Worm (Caenorhabditis elegans): Measurements from ENCODE around the gene T24C2.5.
"Not testable (repeated sequence)": the region's sequence is repeated elsewhere in the genome, so short reads cannot be mapped to it uniquely, and the experiment has no call there.

T24C2.5 gene

DNA sequence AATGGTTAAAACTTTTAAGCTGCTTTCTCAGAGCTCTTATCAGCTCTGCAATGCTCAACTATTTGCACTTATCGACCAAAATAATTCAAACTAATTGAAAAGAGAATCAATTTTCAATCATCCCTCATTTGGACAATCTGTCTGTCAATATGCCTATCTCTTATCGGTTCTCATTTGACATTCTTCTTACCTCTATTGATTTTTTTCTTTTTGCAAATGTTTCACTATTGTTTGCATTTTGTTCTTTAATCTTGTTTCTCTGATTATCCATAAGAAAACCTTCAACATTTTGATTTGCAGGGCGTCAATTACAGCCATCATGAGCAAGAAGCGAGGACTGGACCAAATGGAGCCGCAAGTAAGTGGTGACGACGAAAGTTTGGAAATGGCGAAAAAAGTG lies 17.7 kb upstream of the T24C2.5 start, which contains the start of gene D1025.10:
D1025.10 (plus strand) TSS at position 301 of the 400 bp plus-strand sequence.
- TF ChIP-seq blmp-1 (tag; optimal IDR thresholded peaks at IDR 0.05) = no peak
- no peak for TF ChIP-seq nhr-2 (tag; optimal IDR thresholded peaks at IDR 0.05)

DNA sequence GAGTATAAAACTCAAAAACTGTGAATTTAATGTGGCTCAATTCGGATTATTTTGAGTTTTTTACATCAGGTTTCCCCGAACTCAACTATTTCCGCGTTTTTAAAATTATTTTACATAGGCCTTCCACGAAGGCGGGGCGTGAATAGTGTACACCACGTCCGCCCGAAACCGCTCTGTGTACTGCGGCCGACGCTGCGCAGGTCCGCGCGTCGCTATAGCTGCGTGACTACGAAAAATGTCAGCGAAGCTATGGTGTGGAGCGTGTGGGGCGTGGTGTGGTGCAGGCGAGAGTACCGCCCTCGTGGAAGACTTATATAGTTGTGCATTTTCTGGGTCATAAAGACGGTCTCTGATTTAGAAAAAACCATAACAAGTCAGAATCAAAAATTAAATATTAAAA lies 16.4 kb upstream of the T24C2.5 start:
- TF ChIP-seq unc-62 (GFP tag; optimal IDR thresholded peaks at IDR 0.05) (no peak), mls-2 (tag; optimal IDR thresholded peaks at IDR 0.05) (no peak), ces-1 (GFP tag; optimal IDR thresholded peaks at IDR 0.05) (no peak), flh-1 (GFP tag; optimal IDR thresholded peaks at IDR 0.05) (no peak), mep-1 (tag; optimal IDR thresholded peaks at IDR 0.05) (no peak), mab-5 (tag; optimal IDR thresholded peaks at IDR 0.05) (no peak), nhr-12 (tag; optimal IDR thresholded peaks at IDR 0.05) (no peak), nhr-28 (tag; optimal IDR thresholded peaks at IDR 0.05) (no peak), snpc-4 (tag; optimal IDR thresholded peaks at IDR 0.05) (no peak), nhr-237 (tag; optimal IDR thresholded peaks at IDR 0.05) (no peak), ceh-39 (tag; optimal IDR thresholded peaks at IDR 0.05) (no peak), drap-1 (GFP tag; optimal IDR thresholded peaks at IDR 0.05) (no peak), blmp-1 (tag; optimal IDR thresholded peaks at IDR 0.05) (no peak), sem-2 (GFP tag; optimal IDR thresholded peaks at IDR 0.05) (no peak), lin-32 (GFP tag; optimal IDR thresholded peaks at IDR 0.05) (no peak)

DNA sequence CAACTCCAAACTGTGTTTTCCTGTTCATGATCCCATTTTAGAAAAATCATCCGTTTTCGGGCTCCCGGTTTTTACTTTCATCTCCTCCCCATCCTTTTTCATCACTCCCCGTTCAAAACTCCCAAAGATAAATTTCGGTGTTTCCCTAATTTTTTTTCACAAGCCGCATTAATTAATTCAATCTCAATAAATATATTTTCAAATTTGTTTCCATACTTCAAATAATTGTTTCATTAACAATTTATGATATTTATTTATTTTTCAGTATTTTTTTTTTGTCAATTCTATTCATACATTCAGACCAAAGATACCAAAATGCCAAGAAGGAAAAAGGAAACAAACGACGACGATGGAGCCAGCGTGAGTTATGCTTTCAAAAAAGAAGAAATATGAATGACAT lies 13.8 kb upstream of the T24C2.5 start, which contains the start of gene D1025.1:
D1025.1 (plus strand) TSS at position 301 of the 400 bp plus-strand sequence.
- TF ChIP-seq pha-4 (tag; optimal IDR thresholded peaks at IDR 0.05) (no peak), tbx-8 (GFP tag; optimal IDR thresholded peaks at IDR 0.05) (no peak), M03D4.4 (tag; optimal IDR thresholded peaks at IDR 0.05) (no peak), ceh-39 (tag; optimal IDR thresholded peaks at IDR 0.05) (no peak), nhr-12 (tag; optimal IDR thresholded peaks at IDR 0.05) (no peak), unc-62 (GFP tag; optimal IDR thresholded peaks at IDR 0.05) (no peak), sem-2 (GFP tag; optimal IDR thresholded peaks at IDR 0.05) (no peak), elt-3 (tag; optimal IDR thresholded peaks at IDR 0.05) (no peak), ces-1 (GFP tag; optimal IDR thresholded peaks at IDR 0.05) (no peak), ceh-43 (GFP tag; optimal IDR thresholded peaks at IDR 0.05) (no peak), snpc-4 (tag; optimal IDR thresholded peaks at IDR 0.05) (no peak), flh-1 (GFP tag; optimal IDR thresholded peaks at IDR 0.05) (no peak), sptf-1 (tag; optimal IDR thresholded peaks at IDR 0.05) (no peak)

DNA sequence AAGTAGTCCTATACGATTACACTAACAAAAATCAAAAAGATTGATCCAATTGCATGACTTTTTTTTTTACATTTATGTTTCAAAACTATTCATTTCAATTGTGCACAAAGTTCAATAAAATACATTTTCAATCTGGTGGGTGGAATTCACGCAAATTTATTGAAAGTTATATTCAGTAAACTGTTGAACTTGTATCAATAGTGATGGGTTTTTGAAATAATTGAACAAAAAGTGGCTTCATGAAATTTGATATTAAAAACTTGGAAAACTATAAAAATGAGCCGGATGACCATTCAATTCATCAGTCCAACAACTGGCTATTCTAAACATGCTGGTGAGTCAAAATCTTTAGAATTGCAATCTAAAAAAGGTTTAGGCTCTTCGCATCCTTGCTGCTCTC lies 10.9 kb upstream of the T24C2.5 start, which contains the start of gene nspc-16:
nspc-16 (plus strand) TSS at position 301 of the 400 bp plus-strand sequence.
- TF ChIP-seq nhr-28 (tag; optimal IDR thresholded peaks at IDR 0.05) (no peak), mab-5 (tag; optimal IDR thresholded peaks at IDR 0.05) (no peak), cnd-1 (tag; optimal IDR thresholded peaks at IDR 0.05) (no peak), unc-62 (GFP tag; optimal IDR thresholded peaks at IDR 0.05) (no peak), ceh-39 (tag; optimal IDR thresholded peaks at IDR 0.05) (no peak), unc-39 (tag; optimal IDR thresholded peaks at IDR 0.05) (no peak), M03D4.4 (tag; optimal IDR thresholded peaks at IDR 0.05) (no peak), snpc-4 (tag; optimal IDR thresholded peaks at IDR 0.05) (no peak)

DNA sequence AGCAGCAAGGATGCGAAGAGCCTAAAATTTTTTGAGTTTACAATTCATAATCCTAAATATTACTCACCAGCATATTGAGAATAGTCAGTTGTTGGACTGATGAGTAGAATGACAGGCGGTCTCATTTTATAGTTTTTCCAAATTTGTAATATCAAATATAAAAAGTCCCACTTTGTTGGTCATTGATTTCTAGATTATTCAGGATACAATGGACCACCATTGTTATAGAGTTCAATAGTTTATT lies 9.2 kb upstream of the T24C2.5 start, which contains the start of gene nspc-17:
nspc-17 (minus strand) TSS at position 101 of the 244 bp plus-strand sequence.
- TF ChIP-seq ceh-83 (GFP tag; optimal IDR thresholded peaks at IDR 0.05); sptf-1 (tag; optimal IDR thresholded peaks at IDR 0.05); elt-3 (tag; optimal IDR thresholded peaks at IDR 0.05): not testable (repeated sequence)

DNA sequence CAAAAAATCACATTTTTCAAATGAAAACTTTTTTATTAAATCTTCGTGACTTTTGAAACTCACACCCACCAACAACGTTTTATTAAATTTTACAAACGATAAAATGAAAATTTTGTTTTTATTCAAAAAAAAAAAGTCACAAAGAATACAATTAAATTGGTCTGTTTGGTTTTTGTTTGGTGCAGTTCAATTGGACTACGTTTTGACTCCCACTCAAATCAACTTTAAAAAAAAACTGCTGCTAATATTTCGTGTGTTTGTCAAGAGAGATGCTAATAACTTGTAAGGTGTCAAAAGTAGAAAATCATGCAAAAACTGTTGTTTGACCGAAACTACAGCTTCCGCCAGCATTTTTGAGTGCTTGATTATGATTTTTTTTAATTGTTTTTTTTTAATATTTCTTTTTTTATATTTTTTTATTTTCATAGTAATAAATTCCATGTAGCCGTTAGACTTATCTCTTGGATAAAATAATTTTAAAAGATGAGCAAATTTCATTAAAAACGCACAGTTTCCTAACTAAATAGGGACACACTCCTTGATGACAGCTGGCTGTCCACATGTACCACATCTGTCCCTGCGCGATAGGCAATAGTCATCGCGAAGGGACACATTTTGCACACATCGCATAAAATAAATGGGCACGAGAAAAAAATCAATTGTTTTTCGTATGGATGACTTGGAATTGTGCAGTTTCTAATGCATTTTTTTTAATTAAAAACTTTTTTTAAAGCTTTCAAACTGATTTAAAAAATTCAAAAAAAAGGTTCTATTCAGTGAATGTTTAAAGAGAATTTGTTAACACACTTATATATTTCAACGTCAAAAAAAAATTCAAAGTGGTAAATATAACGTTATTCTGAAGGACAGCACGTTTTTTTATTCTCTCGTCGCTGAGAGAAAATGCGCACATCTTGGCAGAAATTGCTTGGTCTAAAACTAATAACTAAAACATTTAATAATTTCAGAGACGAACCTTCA lies 8.6 kb upstream of the T24C2.5 start:
- TF ChIP-seq snpc-4 (tag; optimal IDR thresholded peaks at IDR 0.05) (no peak), elt-3 (tag; optimal IDR thresholded peaks at IDR 0.05) (peak; percentile 89), blmp-1 (tag; optimal IDR thresholded peaks at IDR 0.05) (peak; percentile 24), bed-3 (GFP tag; optimal IDR thresholded peaks at IDR 0.05) (no peak), drap-1 (GFP tag; optimal IDR thresholded peaks at IDR 0.05) (peak; percentile 96), unc-120 (tag; optimal IDR thresholded peaks at IDR 0.05; ENCODE audit: poor library complexity, severe bottlenecking) (peak; percentile 93), sem-2 (GFP tag; optimal IDR thresholded peaks at IDR 0.05) (no peak), nhr-237 (tag; optimal IDR thresholded peaks at IDR 0.05) (peak; percentile 100), lin-13 (tag; optimal IDR thresholded peaks at IDR 0.05) (peak; percentile 94), zip-8 (tag; optimal IDR thresholded peaks at IDR 0.05) (no peak), elt-1 (tag; optimal IDR thresholded peaks at IDR 0.05; ENCODE audit: borderline replicate concordance, insufficient read depth) (peak; percentile 74), ztf-11 (tag; optimal IDR thresholded peaks at IDR 0.05) (peak; percentile 96), M03D4.4 (tag; optimal IDR thresholded peaks at IDR 0.05) (peak; percentile 68), lin-32 (GFP tag; optimal IDR thresholded peaks at IDR 0.05) (peak; percentile 68), ham-2 (GFP tag; optimal IDR thresholded peaks at IDR 0.05) (peak; percentile 8), mep-1 (tag; optimal IDR thresholded peaks at IDR 0.05) (peak; percentile 98), flh-1 (GFP tag; optimal IDR thresholded peaks at IDR 0.05) (no peak), ceh-43 (GFP tag; optimal IDR thresholded peaks at IDR 0.05) (peak; percentile 62), unc-62 (GFP tag; optimal IDR thresholded peaks at IDR 0.05) (peak; percentile 94), mls-2 (tag; optimal IDR thresholded peaks at IDR 0.05) (peak; percentile 62), nhr-28 (tag; optimal IDR thresholded peaks at IDR 0.05) (peak; percentile 11), nhr-2 (tag; optimal IDR thresholded peaks at IDR 0.05) (peak; percentile 75), unc-39 (tag; optimal IDR thresholded peaks at IDR 0.05) (peak; percentile 80), nhr-12 (tag; optimal IDR thresholded peaks at IDR 0.05) (peak; percentile 97), lsy-2 (tag; optimal IDR thresholded peaks at IDR 0.05) (peak; percentile 91), ceh-83 (GFP tag; optimal IDR thresholded peaks at IDR 0.05) (peak; percentile 69), sptf-1 (tag; optimal IDR thresholded peaks at IDR 0.05) (peak; percentile 88), pha-4 (tag; optimal IDR thresholded peaks at IDR 0.05) (peak; percentile 99)
